Worm (Caenorhabditis elegans) whole organism, L4/young adult: ENCODE measurements around the gene R08A2.5.

Source experiments
- W03F9.2 ChIP-seq: fragments of 150-350 bp; optimal IDR thresholded peaks from 2 replicates; lab custom pipeline; 2014; ENCODE audit warnings: missing biosample characterization, missing genetic modification characterization
- dao-5 ChIP-seq: sonication (generic microtip); optimal IDR thresholded peaks from 2 replicates; lab custom pipeline; 2016; ENCODE audit warnings: missing genotype, missing genetic modification characterization, moderate library complexity, missing compliant biosample characterization
- him-1 ChIP-seq: sonication (generic microtip); optimal IDR thresholded peaks from 2 replicates; lab custom pipeline; 2016; ENCODE audit warnings: missing genotype, missing genetic modification reagents, missing genetic modification characterization, missing compliant biosample characterization

- no peak for TF ChIP-seq dao-5 (tag; lab: Kevin White, UChicago)
- no peak for TF ChIP-seq him-1 (tag; lab: Kevin White, UChicago)
- no peak for TF ChIP-seq W03F9.2 (tag; lab: Kevin White, UChicago)
Measured at ce11 chrV:14698005-14698404, 14.4 kb upstream of the R08A2.5 start.
